Fruit fly (Drosophila melanogaster) whole organism, prepupa: ENCODE measurements around the gene CG15930.
A peak's percentile ranks its signal among the peaks of the same experiment; 100 is the strongest.

Experiments
- CG11294 ChIP-seq: fragments of 200-800 bp; sonication (Bioruptor generic); IDR thresholded peaks from 2 replicates; pipeline ENCODE4 v1.3.6; 2022; ENCODE audit warnings: missing biosample characterization, missing genetic modification characterization
- CG11762 ChIP-seq: fragments of 200-800 bp; sonication (Bioruptor generic); optimal IDR thresholded peaks from 3 replicates; lab custom pipeline; 2016; ENCODE audit warnings: missing biosample characterization, missing genetic modification characterization; ENCODE audit not compliant: insufficient read depth
- CG11902 ChIP-seq: fragments of 200-800 bp; sonication (Bioruptor generic); optimal IDR thresholded peaks from 3 replicates; lab custom pipeline; 2016; ENCODE audit warnings: missing biosample characterization, missing genetic modification characterization
- CG3032 ChIP-seq: fragments of 200-800 bp; optimal IDR thresholded peaks from 2 replicates; lab custom pipeline; 2019; ENCODE audit warnings: missing biosample characterization, mild to moderate bottlenecking, missing genetic modification characterization, moderate library complexity
- CG34406 ChIP-seq: fragments of 200-800 bp; sonication (Bioruptor generic); optimal IDR thresholded peaks from 3 replicates; lab custom pipeline; 2016; ENCODE audit warnings: missing biosample characterization, missing genetic modification characterization
- CG3919 ChIP-seq: fragments of 200-800 bp; sonication (Bioruptor generic); optimal IDR thresholded peaks from 3 replicates; lab custom pipeline; 2016; ENCODE audit warnings: missing biosample characterization, missing genetic modification characterization
- CG4318 ChIP-seq: fragments of 200-800 bp; sonication (Bioruptor generic); optimal IDR thresholded peaks from 3 replicates; lab custom pipeline; 2017; ENCODE audit warnings: missing biosample characterization, mild to moderate bottlenecking, missing genetic modification characterization
- CG6163 ChIP-seq: fragments of 200-800 bp; sonication (Bioruptor generic); IDR thresholded peaks from 3 replicates; pipeline ENCODE4 v1.3.6; 2022; ENCODE audit warnings: missing biosample characterization, missing genetic modification characterization
- CG9139 ChIP-seq: fragments of 200-800 bp; sonication (Bioruptor generic); optimal IDR thresholded peaks from 3 replicates; lab custom pipeline; 2017; ENCODE audit warnings: missing biosample characterization, mild to moderate bottlenecking, missing genetic modification characterization
- Ets21C ChIP-seq: fragments of 200-800 bp; sonication (Bioruptor generic); optimal IDR thresholded peaks from 3 replicates; lab custom pipeline; 2016; ENCODE audit warnings: missing biosample characterization, missing genetic modification characterization
- Hr38 ChIP-seq: sonication (Bioruptor generic); optimal IDR thresholded peaks from 2 replicates; lab custom pipeline; 2016; ENCODE audit warnings: missing biosample characterization, missing genetic modification characterization
- Hr39 ChIP-seq: fragments of 200-800 bp; sonication (Bioruptor generic); optimal IDR thresholded peaks from 2 replicates; lab custom pipeline; 2016; ENCODE audit warnings: missing biosample characterization, missing genetic modification characterization
- cyc ChIP-seq: fragments of 200-800 bp; sonication (Bioruptor generic); optimal IDR thresholded peaks from 3 replicates; lab custom pipeline; 2016; ENCODE audit warnings: missing biosample characterization, missing genetic modification characterization
- dac ChIP-seq: fragments of 200-800 bp; sonication (Bioruptor generic); optimal IDR thresholded peaks from 2 replicates; lab custom pipeline; 2017; ENCODE audit warnings: missing biosample characterization, mild to moderate bottlenecking, missing genetic modification characterization
- dsx ChIP-seq: fragments of 200-800 bp; optimal IDR thresholded peaks from 3 replicates; lab custom pipeline; 2019; ENCODE audit warnings: missing biosample characterization, mild to moderate bottlenecking, missing genetic modification characterization, moderate library complexity; ENCODE audit not compliant: poor library complexity, severe bottlenecking
- fd59A ChIP-seq: fragments of 200-800 bp; sonication (Bioruptor generic); optimal IDR thresholded peaks from 2 replicates; lab custom pipeline; 2017; ENCODE audit warnings: missing biosample characterization, mild to moderate bottlenecking, missing genetic modification characterization, missing genetic modification reagents
- fd85E ChIP-seq: fragments of 200-800 bp; sonication (Bioruptor generic); optimal IDR thresholded peaks from 3 replicates; lab custom pipeline; 2016; ENCODE audit warnings: missing biosample characterization, missing genetic modification characterization
- net ChIP-seq: fragments of 200-800 bp; sonication (Bioruptor generic); optimal IDR thresholded peaks from 3 replicates; lab custom pipeline; 2016; ENCODE audit warnings: missing biosample characterization, missing genetic modification characterization
- pdm3 ChIP-seq: fragments of 200-800 bp; sonication (Bioruptor generic); optimal IDR thresholded peaks from 3 replicates; lab custom pipeline; 2016; ENCODE audit warnings: missing biosample characterization, missing genetic modification characterization
- svp ChIP-seq: fragments of 200-800 bp; sonication (Bioruptor generic); peaks from one replicate; lab custom pipeline; 2016; ENCODE audit warnings: missing biosample characterization, missing genetic modification characterization

Gene CG15930

DNA sequence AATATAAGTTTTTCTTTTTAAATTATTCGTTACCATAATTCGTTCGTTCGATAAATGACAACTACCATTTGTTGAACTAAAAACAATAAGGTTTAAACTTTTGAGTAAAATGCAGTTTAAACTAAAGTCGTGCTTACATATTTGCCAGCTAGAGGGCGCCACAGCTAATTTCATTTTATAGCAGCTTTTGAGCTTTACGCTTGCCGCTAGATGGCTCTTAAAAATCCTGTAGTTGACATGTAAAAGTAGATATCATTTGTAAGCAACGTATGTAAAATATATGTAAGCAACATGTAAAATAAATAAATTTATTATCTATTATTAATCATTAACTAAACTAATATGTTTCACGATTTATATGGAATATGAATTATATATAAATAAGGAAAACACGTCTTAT is 27.4 kb downstream of the CG15930 start:
- TF ChIP-seq CG11902 (GFP tag; lab: Kevin White, UChicago) (no peak), cyc (GFP tag; lab: Kevin White, UChicago) (peak; percentile 9), Ets21C (GFP tag; lab: Kevin White, UChicago) (no peak), Hr39 (GFP tag; lab: Kevin White, UChicago) (peak; percentile 8), fd85E (GFP tag; lab: Kevin White, UChicago) (no peak)

DNA sequence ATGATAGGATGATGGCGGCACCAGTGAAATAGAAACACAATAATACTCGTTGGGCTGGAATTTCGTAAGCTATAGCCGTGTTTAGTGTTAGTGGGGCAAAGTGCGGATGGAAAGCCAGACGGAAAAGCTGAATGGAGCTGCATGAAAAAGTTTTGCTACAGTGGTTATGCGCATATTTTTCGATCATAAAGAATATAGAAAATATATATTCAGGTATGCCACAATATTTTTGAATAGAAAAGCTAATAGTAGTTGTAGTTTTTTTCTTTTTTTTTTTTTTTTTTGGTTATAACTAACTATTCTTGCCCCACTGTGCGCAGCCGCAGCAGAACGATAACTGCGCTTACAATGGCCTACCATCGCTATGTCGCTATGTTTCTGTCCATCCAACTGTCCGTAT is 30.6 kb downstream of the CG15930 start:
- TF ChIP-seq CG6163 (GFP tag; lab: Robert Waterston, UW) (no peak), CG11762 (GFP tag; lab: Kevin White, UChicago) (no peak), net (no peak), CG9139 (GFP tag; lab: Kevin White, UChicago) (no peak), Hr38 (GFP tag; lab: Kevin White, UChicago) (no peak), CG11294 (no peak), dac (GFP tag; lab: Kevin White, UChicago) (no peak), fd59A (GFP tag; lab: Kevin White, UChicago) (no peak), CG4318 (no peak), CG3032 (tag; lab: Kevin White, UChicago) (no peak), pdm3 (GFP tag; lab: Kevin White, UChicago) (no peak), CG34406 (GFP tag; lab: Kevin White, UChicago) (no peak), cyc (GFP tag; lab: Kevin White, UChicago) (no peak), dsx (no peak)

DNA sequence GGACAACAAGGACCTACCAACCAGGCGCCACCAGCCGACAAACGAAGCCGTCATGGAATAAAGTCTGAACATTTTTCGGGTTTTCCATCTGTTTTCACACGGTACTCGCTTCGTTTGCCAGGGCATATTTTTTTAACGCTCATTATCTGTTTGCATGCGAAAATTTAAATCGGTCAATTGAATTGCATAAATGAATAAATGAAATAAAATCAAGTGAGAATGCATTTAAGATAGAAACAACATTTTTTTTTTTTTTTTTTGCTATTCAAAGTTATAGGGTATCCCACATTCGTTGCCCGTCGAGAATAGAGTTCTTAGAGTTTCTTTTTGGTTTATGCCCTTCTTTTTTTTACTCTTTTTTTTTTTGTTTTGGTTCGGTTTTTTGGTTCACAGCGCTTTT is 31.3 kb downstream of the CG15930 start:
- no peak for TF ChIP-seq CG3919 (GFP tag; lab: Kevin White, UChicago)
- TF ChIP-seq svp (GFP tag; lab: Kevin White, UChicago), result peak; percentile 36
- TF ChIP-seq, all 60 proteins: peak for 1
